Worm (Caenorhabditis elegans): ENCODE data around the gene galt-1.

- TF ChIP-seq unc-62 (GFP tag; optimal IDR thresholded peaks at IDR 0.05) (no peak), pbrm-1 (GFP tag; IDR thresholded peaks at IDR 0.05) (no peak), snpc-4 (GFP tag; optimal IDR thresholded peaks at IDR 0.05) (no peak), snpc-4 (tag; optimal IDR thresholded peaks at IDR 0.05) (no peak), atf-7 (tag; optimal IDR thresholded peaks at IDR 0.05) (no peak), unc-130 (GFP tag; optimal IDR thresholded peaks at IDR 0.05) (no peak), efl-1 (GFP tag; optimal IDR thresholded peaks at IDR 0.05) (no peak), ama-1 (optimal IDR thresholded peaks at IDR 0.05) (no peak), ama-1 (GFP tag; optimal IDR thresholded peaks at IDR 0.05) (no peak)
Observed at ce11 chrV:5919887-5920286, 10.8 kb upstream of the galt-1 start, which contains the start of gene C04E6.12.

Data from whole organism, young adult.